Fruit fly (Drosophila melanogaster) whole organism, prepupa: Measurements from ENCODE around the gene CG13280.

Experiments
- CG6792 ChIP-seq: fragments of 200-800 bp; sonication (Bioruptor generic); optimal IDR thresholded peaks from 3 replicates; lab custom pipeline; 2016; ENCODE audit warnings: missing biosample characterization, missing genetic modification characterization
- Gug ChIP-seq: fragments of 200-800 bp; sonication (Bioruptor generic); IDR thresholded peaks from 2 replicates; pipeline ENCODE4 v1.3.6; 2022; ENCODE audit warnings: missing biosample characterization, missing genetic modification characterization
- Hr4 ChIP-seq: fragments of 200-800 bp; sonication (Bioruptor generic); optimal IDR thresholded peaks from 3 replicates; lab custom pipeline; 2016; ENCODE audit warnings: missing biosample characterization, missing genetic modification characterization

DNA sequence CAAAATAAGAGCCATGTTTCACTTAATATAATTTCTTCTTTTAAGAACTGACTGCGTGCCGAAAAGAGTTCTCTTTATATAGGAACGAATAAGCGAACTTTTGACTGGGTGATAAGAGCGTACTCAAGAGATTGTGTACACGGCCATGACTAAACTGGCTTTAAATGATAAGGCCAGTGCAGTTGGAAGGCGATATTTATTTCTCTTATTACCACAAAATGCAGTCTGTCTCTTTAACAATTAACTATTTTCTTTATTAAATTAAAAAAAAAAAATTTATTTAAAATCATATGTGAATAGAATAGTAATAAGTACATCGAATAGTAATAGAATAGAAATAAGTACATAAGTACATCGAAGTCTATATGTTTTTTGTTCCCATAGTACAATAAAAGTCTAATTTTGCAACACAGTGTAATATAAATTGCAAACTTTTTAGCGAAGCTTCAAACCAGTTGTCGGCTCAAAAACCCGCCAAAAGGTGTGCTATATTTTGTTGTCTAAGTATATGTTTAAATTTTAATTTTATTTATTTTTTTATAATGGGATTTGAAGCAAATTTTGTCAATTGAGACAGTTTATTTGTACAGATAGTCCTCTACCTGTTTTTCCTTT is 31.5 kb upstream of the CG13280 start, which contains the start of gene CG31810:
- no peak for TF ChIP-seq Hr4 (GFP tag; lab: Kevin White, UChicago)
- TF ChIP-seq CG6792 (GFP tag; lab: Kevin White, UChicago), result no peak
- no peak for TF ChIP-seq Gug (GFP tag; lab: Robert Waterston, UW)
